Fruit fly (Drosophila melanogaster): ENCODE results near the gene CG14990.

dm6 chr3L:4120358-4121349, 27.6 kb downstream of the CG14990 start:
- TF ChIP-seq CG4404 (GFP tag; IDR thresholded peaks at IDR 0.05) (no peak), insv (GFP tag; optimal IDR thresholded peaks at IDR 0.05) (no peak), btn (GFP tag; optimal IDR thresholded peaks at IDR 0.05) (no peak), Sin3A (optimal IDR thresholded peaks at IDR 0.05) (no peak), Nf-YA (GFP tag; IDR thresholded peaks at IDR 0.05) (no peak), CG7357 (GFP tag; IDR thresholded peaks at IDR 0.05) (no peak), Meics (GFP tag; optimal IDR thresholded peaks at IDR 0.05) (no peak), TFAM (GFP tag; optimal IDR thresholded peaks at IDR 0.05) (no peak), CG15011 (GFP tag; optimal IDR thresholded peaks at IDR 0.05) (no peak), Oli (tag; optimal IDR thresholded peaks at IDR 0.05) (no peak), CG15696 (tag; optimal IDR thresholded peaks at IDR 0.05) (no peak), CG18262 (tag; optimal IDR thresholded peaks at IDR 0.05) (no peak)

Measured in whole organism, embryonic.